Worm (Caenorhabditis elegans) whole organism, L3 larva: ENCODE measurements around the gene C18D11.3.

ENCODE experiments used
- R02D3.7 ChIP-seq: fragments of 150-350 bp; optimal IDR thresholded peaks from 2 replicates; lab custom pipeline; 2014; ENCODE audit warnings: missing biosample characterization, missing genetic modification characterization
- ZK546.5 ChIP-seq: sonication (generic microtip); optimal IDR thresholded peaks from 2 replicates; lab custom pipeline; 2017; ENCODE audit warnings: missing biosample characterization, missing genetic modification characterization
- ama-1 ChIP-seq: fragments of 150-350 bp; optimal IDR thresholded peaks from 2 replicates; lab custom pipeline; 2018
- ceh-82 ChIP-seq: fragments of 150-350 bp; optimal IDR thresholded peaks from 2 replicates; lab custom pipeline; 2014; ENCODE audit warnings: missing biosample characterization, missing genetic modification characterization
- elt-2 ChIP-seq: sonication (generic microtip); optimal IDR thresholded peaks from 2 replicates; lab custom pipeline; 2016; ENCODE audit warnings: missing genetic modification reagents, mild to moderate bottlenecking, missing genetic modification characterization, missing compliant biosample characterization
- fos-1 ChIP-seq: fragments of 150-350 bp; optimal IDR thresholded peaks from 2 replicates; lab custom pipeline; 2014; ENCODE audit warnings: missing biosample characterization, missing genetic modification characterization
- jun-1 ChIP-seq: fragments of 150-350 bp; optimal IDR thresholded peaks from 2 replicates; lab custom pipeline; 2014; ENCODE audit warnings: missing biosample characterization, missing genetic modification reagents, missing genetic modification characterization
- mdl-1 ChIP-seq: fragments of 150-350 bp; optimal IDR thresholded peaks from 2 replicates; lab custom pipeline; 2014; ENCODE audit warnings: missing biosample characterization, missing genetic modification characterization
- nhr-12 ChIP-seq: fragments of 150-350 bp; optimal IDR thresholded peaks from 2 replicates; lab custom pipeline; 2014; ENCODE audit warnings: missing biosample characterization, missing genetic modification characterization
- nhr-28 ChIP-seq: fragments of 150-350 bp; optimal IDR thresholded peaks from 2 replicates; lab custom pipeline; 2014; ENCODE audit warnings: missing biosample characterization, missing genetic modification characterization
- nhr-76 ChIP-seq: fragments of 150-350 bp; sonication (generic microtip); optimal IDR thresholded peaks from 5 replicates; lab custom pipeline; 2014; ENCODE audit warnings: missing biosample characterization, missing genetic modification characterization
- snpc-4 ChIP-seq: fragments of 150-350 bp; optimal IDR thresholded peaks from 2 replicates; lab custom pipeline; 2014; ENCODE audit warnings: missing biosample characterization, missing genetic modification characterization

DNA sequence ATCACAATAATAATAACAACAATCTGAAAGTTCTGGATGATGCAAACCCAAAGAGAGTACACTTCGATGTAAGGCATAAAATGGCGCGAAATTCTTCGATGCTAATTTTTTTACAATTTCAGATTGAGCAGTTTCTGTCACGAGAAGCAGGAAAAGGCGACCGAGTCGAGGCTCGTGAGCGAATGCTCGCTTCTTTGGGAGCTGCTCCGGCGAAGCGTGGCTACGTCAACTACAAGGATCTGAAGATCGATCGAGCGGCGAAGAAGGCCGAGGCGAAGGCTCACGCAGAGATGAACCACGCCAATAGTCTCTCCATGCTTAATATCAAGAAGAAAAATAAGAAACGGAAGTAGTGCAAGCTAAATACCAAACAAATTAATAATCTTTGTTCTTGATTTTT is 840 bp downstream of the C18D11.3 start:
- TF ChIP-seq fos-1: no peak
- TF ChIP-seq ama-1: no peak
- TF ChIP-seq ceh-82 (tag; lab: Kevin White, UChicago): no peak
- TF ChIP-seq mdl-1 (tag; lab: Kevin White, UChicago): no peak
- no peak for TF ChIP-seq jun-1 (tag; lab: Kevin White, UChicago)
- no peak for TF ChIP-seq nhr-28 (tag; lab: Kevin White, UChicago)
- TF ChIP-seq nhr-12 (tag; lab: Kevin White, UChicago): no peak
- TF ChIP-seq snpc-4 (tag; lab: Kevin White, UChicago): no peak
- TF ChIP-seq nhr-76 (tag; lab: Kevin White, UChicago): no peak
- TF ChIP-seq R02D3.7 (tag; lab: Kevin White, UChicago): no peak
- no peak for TF ChIP-seq elt-2 (tag; lab: Kevin White, UChicago)
- TF ChIP-seq ZK546.5 (tag; lab: Kevin White, UChicago): no peak
